Worm (Caenorhabditis elegans) whole organism, young adult: ENCODE measurements around the gene frpr-5.

ENCODE experiments used
- B0035.1 ChIP-seq: sonication (generic microtip); optimal IDR thresholded peaks from 2 replicates; lab custom pipeline; 2016; ENCODE audit warnings: missing genetic modification characterization, mild to moderate bottlenecking, missing compliant biosample characterization, missing genotype, missing genetic modification reagents
- hlh-12 ChIP-seq: sonication (generic microtip); optimal IDR thresholded peaks from 2 replicates; lab custom pipeline; 2016; ENCODE audit warnings: missing genetic modification characterization, missing compliant biosample characterization
- lin-54 ChIP-seq: fragments of 200-800 bp; sonication (Bioruptor generic); optimal IDR thresholded peaks from 2 replicates; lab custom pipeline; 2018; ENCODE audit warnings: mild to moderate bottlenecking, missing genetic modification characterization, missing compliant biosample characterization
- madf-10 ChIP-seq: sonication (generic microtip); optimal IDR thresholded peaks from 2 replicates; lab custom pipeline; 2016; ENCODE audit warnings: mild to moderate bottlenecking, missing genetic modification characterization, missing compliant biosample characterization
- nfya-2 ChIP-seq: fragments of 200-800 bp; sonication (Bioruptor generic); IDR thresholded peaks from 2 replicates; pipeline ENCODE4 v1.3.6; 2022; ENCODE audit warnings: missing genetic modification reagents, missing genetic modification characterization, missing compliant biosample characterization
- tlf-1 ChIP-seq: fragments of 200-800 bp; sonication (Bioruptor generic); optimal IDR thresholded peaks from 2 replicates; lab custom pipeline; 2018; ENCODE audit warnings: mild to moderate bottlenecking, missing genetic modification characterization, missing compliant biosample characterization

ce11 chrV:13565781-13566180, 29.9 kb upstream of the frpr-5 start, which contains the start of gene slrp-1:
- TF ChIP-seq hlh-12 (tag; lab: Kevin White, UChicago) (no peak), nfya-2 (GFP tag; lab: Robert Waterston, UW) (no peak), B0035.1 (tag; lab: Kevin White, UChicago) (no peak), tlf-1 (no peak), madf-10 (no peak), lin-54 (GFP tag; lab: Kevin White, UChicago) (no peak)
